Fruit fly (Drosophila melanogaster) whole organism, embryonic: ENCODE data around the gene mnd.

Experiments used
- Antp ChIP-seq: fragments of 200-800 bp; sonication (Bioruptor generic); optimal IDR thresholded peaks from 3 replicates; lab custom pipeline; 2016; ENCODE audit warnings: missing biosample characterization, missing genetic modification characterization
- CG11504 ChIP-seq: fragments of 200-800 bp; sonication (Bioruptor generic); optimal IDR thresholded peaks from 3 replicates; lab custom pipeline; 2019; ENCODE audit warnings: missing biosample characterization, mild to moderate bottlenecking, missing genetic modification characterization, moderate library complexity
- CG12942 ChIP-seq: fragments of 200-800 bp; sonication (Bioruptor generic); optimal IDR thresholded peaks from 3 replicates; lab custom pipeline; 2016; ENCODE audit warnings: missing biosample characterization, missing genetic modification characterization
- CG14965 ChIP-seq: fragments of 200-800 bp; sonication (Bioruptor generic); optimal IDR thresholded peaks from 2 replicates; lab custom pipeline; 2016; ENCODE audit warnings: missing biosample characterization, missing genetic modification characterization, borderline replicate concordance
- CG1529 ChIP-seq: fragments of 200-800 bp; sonication (Bioruptor generic); optimal IDR thresholded peaks from 3 replicates; lab custom pipeline; 2018; ENCODE audit warnings: missing biosample characterization, missing genetic modification characterization
- CG18599 ChIP-seq: fragments of 200-800 bp; sonication (Bioruptor generic); optimal IDR thresholded peaks from 3 replicates; lab custom pipeline; 2017; ENCODE audit warnings: missing biosample characterization, missing genetic modification characterization, mild to moderate bottlenecking, moderate library complexity, missing genetic modification reagents
- CG2120 ChIP-seq: fragments of 200-800 bp; sonication (Bioruptor generic); optimal IDR thresholded peaks from 3 replicates; lab custom pipeline; 2016; ENCODE audit warnings: missing biosample characterization, missing genetic modification characterization
- CG30020 ChIP-seq: fragments of 200-800 bp; optimal IDR thresholded peaks from 2 replicates; lab custom pipeline; 2019; ENCODE audit warnings: missing biosample characterization, mild to moderate bottlenecking, missing genetic modification characterization, moderate library complexity
- CG30403 ChIP-seq: fragments of 200-800 bp; sonication (Bioruptor generic); optimal IDR thresholded peaks from 3 replicates; lab custom pipeline; 2016; ENCODE audit warnings: missing biosample characterization, missing genetic modification characterization
- CG7271 ChIP-seq: fragments of 200-800 bp; sonication (Bioruptor generic); optimal IDR thresholded peaks from 2 replicates; lab custom pipeline; 2018; ENCODE audit warnings: missing biosample characterization, mild to moderate bottlenecking, missing genetic modification characterization, moderate library complexity
- CG7556 ChIP-seq: fragments of 200-800 bp; sonication (Bioruptor generic); optimal IDR thresholded peaks from 2 replicates; lab custom pipeline; 2017; ENCODE audit warnings: missing biosample characterization, mild to moderate bottlenecking, missing genetic modification characterization
- CG9437 ChIP-seq: fragments of 200-800 bp; sonication (Bioruptor generic); optimal IDR thresholded peaks from 2 replicates; lab custom pipeline; 2018; ENCODE audit warnings: missing biosample characterization, mild to moderate bottlenecking, missing genetic modification characterization
- CG9727 ChIP-seq: fragments of 200-800 bp; sonication (Bioruptor generic); optimal IDR thresholded peaks from 3 replicates; lab custom pipeline; 2017; ENCODE audit warnings: missing biosample characterization, mild to moderate bottlenecking, missing genetic modification characterization
- D19A ChIP-seq: fragments of 200-800 bp; optimal IDR thresholded peaks from 3 replicates; lab custom pipeline; 2019; ENCODE audit warnings: missing biosample characterization, mild to moderate bottlenecking, missing genetic modification characterization, moderate library complexity
- Eip74EF ChIP-seq, 2 experiments: fragments of 200-800 bp in 1 of 2; fragments of >200 bp in 1 of 2; sonication (Bioruptor generic) in 1 of 2; optimal IDR thresholded peaks; 2 replicates each; lab custom pipeline; 2017 to 2019; ENCODE audit warnings: missing biosample characterization in 2 of 2, missing genetic modification characterization in 2 of 2, mild to moderate bottlenecking in 1 of 2, moderate library complexity in 1 of 2
- Ets65A ChIP-seq: fragments of 200-800 bp; sonication (Bioruptor generic); peaks from one replicate; lab custom pipeline; 2016; ENCODE audit warnings: missing biosample characterization, missing genetic modification characterization
- Fer1 ChIP-seq: fragments of 200-800 bp; sonication (Bioruptor generic); optimal IDR thresholded peaks from 2 replicates; lab custom pipeline; 2017; ENCODE audit warnings: missing biosample characterization, mild to moderate bottlenecking, missing genetic modification characterization
- Gug ChIP-seq: fragments of 200-800 bp; sonication (Bioruptor generic); IDR thresholded peaks from 4 replicates; pipeline ENCODE4 v1.3.6; 2022; ENCODE audit warnings: missing biosample characterization, missing genetic modification characterization
- Hand ChIP-seq: fragments of 200-800 bp; sonication (Bioruptor generic); optimal IDR thresholded peaks from 2 replicates; lab custom pipeline; 2017; ENCODE audit warnings: mild to moderate bottlenecking, missing biosample characterization, missing genetic modification reagents, missing genetic modification characterization
- Hmr ChIP-seq: fragments of 200-800 bp; sonication (Bioruptor generic); optimal IDR thresholded peaks from 3 replicates; lab custom pipeline; 2017; ENCODE audit warnings: mild to moderate bottlenecking, missing biosample characterization, missing genetic modification reagents, missing genetic modification characterization
- Hr39 ChIP-seq: fragments of >200 bp; optimal IDR thresholded peaks from 2 replicates; lab custom pipeline; 2017
- Mad ChIP-seq: fragments of 200-800 bp; sonication (Bioruptor generic); optimal IDR thresholded peaks from 2 replicates; lab custom pipeline; 2016; ENCODE audit warnings: missing biosample characterization, missing genetic modification characterization
- Meics ChIP-seq: fragments of 200-800 bp; sonication (Bioruptor generic); optimal IDR thresholded peaks from 2 replicates; lab custom pipeline; 2017; ENCODE audit warnings: missing biosample characterization, mild to moderate bottlenecking, missing genetic modification characterization
- Trl ChIP-seq, 3 experiments: fragments of >200 bp in 2 of 3; fragments of 200-800 bp in 1 of 3; sonication (Bioruptor generic) in 1 of 3; optimal IDR thresholded peaks; 2 replicates in 1 of 3; 3 replicates in 2 of 3; lab custom pipeline; 2016 to 2017; ENCODE audit warnings: missing biosample characterization in 1 of 3, missing genetic modification characterization in 1 of 3
- ara ChIP-seq: fragments of 200-800 bp; sonication (Bioruptor generic); IDR thresholded peaks from 2 replicates; pipeline ENCODE4 v1.3.6; 2022; ENCODE audit warnings: missing biosample characterization, missing genetic modification characterization
- ato ChIP-seq: fragments of 200-800 bp; sonication (Bioruptor generic); IDR thresholded peaks from 2 replicates; pipeline ENCODE4 v1.3.6; 2022; ENCODE audit warnings: missing biosample characterization, missing genetic modification characterization; ENCODE audit not compliant: partially characterized antibody
- bab2 ChIP-seq: fragments of 200-800 bp; sonication (Bioruptor generic); optimal IDR thresholded peaks from 2 replicates; lab custom pipeline; 2016; ENCODE audit warnings: missing biosample characterization, missing genetic modification characterization
- btn ChIP-seq: fragments of 200-800 bp; sonication (Bioruptor generic); optimal IDR thresholded peaks from 2 replicates; lab custom pipeline; 2016; ENCODE audit warnings: missing biosample characterization, missing genetic modification characterization
- chn ChIP-seq: fragments of 200-800 bp; sonication (Bioruptor generic); optimal IDR thresholded peaks from 2 replicates; lab custom pipeline; 2016; ENCODE audit warnings: missing biosample characterization, missing genetic modification characterization
- cwo ChIP-seq: fragments of 200-800 bp; sonication (Bioruptor generic); optimal IDR thresholded peaks from 3 replicates; lab custom pipeline; 2017; ENCODE audit warnings: missing biosample characterization, missing genetic modification characterization, mild to moderate bottlenecking, moderate library complexity, missing genetic modification reagents
- da ChIP-seq: fragments of 200-800 bp; sonication (Bioruptor generic); optimal IDR thresholded peaks from 2 replicates; lab custom pipeline; 2016; ENCODE audit warnings: missing biosample characterization, missing genetic modification characterization
- gem ChIP-seq: fragments of 200-800 bp; sonication (Bioruptor generic); optimal IDR thresholded peaks from 2 replicates; lab custom pipeline; 2019; ENCODE audit warnings: missing biosample characterization, mild to moderate bottlenecking, missing genetic modification characterization, moderate library complexity
- ind ChIP-seq: fragments of 200-800 bp; sonication (Bioruptor generic); optimal IDR thresholded peaks from 3 replicates; lab custom pipeline; 2016; ENCODE audit warnings: missing biosample characterization, missing genetic modification characterization
- lab ChIP-seq: fragments of 200-800 bp; sonication (Bioruptor generic); optimal IDR thresholded peaks from 3 replicates; lab custom pipeline; 2017; ENCODE audit warnings: missing biosample characterization, missing genetic modification characterization, mild to moderate bottlenecking, moderate library complexity, missing genetic modification reagents
- lilli ChIP-seq: fragments of 200-800 bp; sonication (Bioruptor generic); optimal IDR thresholded peaks from 3 replicates; lab custom pipeline; 2016; ENCODE audit warnings: missing biosample characterization, missing genetic modification characterization
- mld ChIP-seq: fragments of 200-800 bp; sonication (Bioruptor generic); IDR thresholded peaks from 3 replicates; pipeline ENCODE4 v1.3.6; 2022; ENCODE audit warnings: missing biosample characterization, missing genetic modification characterization; ENCODE audit not compliant: partially characterized antibody
- pho ChIP-seq: fragments of 200-800 bp; sonication (Bioruptor generic); optimal IDR thresholded peaks from 2 replicates; lab custom pipeline; 2016; ENCODE audit warnings: missing biosample characterization, missing genetic modification characterization
- row ChIP-seq: fragments of 200-800 bp; sonication (Bioruptor generic); IDR thresholded peaks from 3 replicates; pipeline ENCODE4 v1.3.6; 2022; ENCODE audit warnings: missing biosample characterization, missing genetic modification characterization
- scrt ChIP-seq: fragments of 200-800 bp; sonication (Bioruptor generic); optimal IDR thresholded peaks from 2 replicates; lab custom pipeline; 2018; ENCODE audit warnings: missing biosample characterization, mild to moderate bottlenecking, missing genetic modification characterization, moderate library complexity
- sd ChIP-seq: fragments of 200-800 bp; sonication (Bioruptor generic); optimal IDR thresholded peaks from 3 replicates; lab custom pipeline; 2018; ENCODE audit warnings: missing biosample characterization, mild to moderate bottlenecking, missing genetic modification characterization, moderate library complexity
- sens ChIP-seq: fragments of 200-800 bp; sonication (Bioruptor generic); peaks from one replicate; lab custom pipeline; 2016; ENCODE audit warnings: missing biosample characterization, missing genetic modification characterization
- toy ChIP-seq: fragments of 200-800 bp; sonication (Bioruptor generic); IDR thresholded peaks from 2 replicates; pipeline ENCODE4 v1.3.6; 2022; ENCODE audit warnings: missing biosample characterization, missing genetic modification characterization
- vfl ChIP-seq: fragments of 200-800 bp; sonication (Bioruptor generic); optimal IDR thresholded peaks from 2 replicates; lab custom pipeline; 2016; ENCODE audit warnings: missing biosample characterization, missing genetic modification characterization

Gene mnd

dm6 chr3L:15034714-15035076, 49.8 kb downstream of the mnd start:
- TF ChIP-seq scrt (GFP tag; lab: Kevin White, UChicago) (peak; percentile 98), sd (tag; lab: Kevin White, UChicago) (no peak), mld (GFP tag; lab: Robert Waterston, UW) (no peak), lilli (GFP tag; lab: Kevin White, UChicago) (no peak), CG14965 (GFP tag; lab: Kevin White, UChicago) (no peak), Gug (GFP tag; lab: Robert Waterston, UW) (no peak), chn (GFP tag; lab: Kevin White, UChicago) (no peak), CG9437 (GFP tag; lab: Kevin White, UChicago) (no peak), toy (GFP tag; lab: Robert Waterston, UW) (no peak), Trl (optimal IDR thresholded peaks at IDR 0.05; lab: Kevin White, UChicago) (peak in 1 of 2 experiments; percentile 16), Trl (GFP tag; optimal IDR thresholded peaks at IDR 0.05; lab: Kevin White, UChicago) (no peak)
- TF ChIP-seq, all 482 proteins: peak for 2

- TF ChIP-seq Hmr (GFP tag; lab: Kevin White, UChicago), result peak; percentile 45
- TF ChIP-seq Hr39 (lab: Kevin White, UChicago), result no peak
- peak; percentile 31 for TF ChIP-seq gem
- no peak for TF ChIP-seq vfl
- TF ChIP-seq pho, result peak; percentile 7
- TF ChIP-seq Fer1, result peak; percentile 3
- TF ChIP-seq ind, result peak; percentile 9
- no peak for TF ChIP-seq da (GFP tag; lab: Kevin White, UChicago)
- no peak for TF ChIP-seq Hand
- TF ChIP-seq cwo (GFP tag; lab: Kevin White, UChicago), result peak; percentile 22
- TF ChIP-seq Antp (GFP tag; lab: Kevin White, UChicago), result no peak
- no peak for TF ChIP-seq CG1529 (GFP tag; lab: Kevin White, UChicago)
- TF ChIP-seq CG12942 (GFP tag; lab: Kevin White, UChicago), result no peak
- no peak for TF ChIP-seq CG7271 (tag; lab: Kevin White, UChicago)
- no peak for TF ChIP-seq ato (GFP tag; lab: Robert Waterston, UW)
- TF ChIP-seq ara (GFP tag; lab: Robert Waterston, UW), result no peak
- peak; percentile 45 for TF ChIP-seq sens (GFP tag; lab: Kevin White, UChicago)
- TF ChIP-seq CG7556 (GFP tag; lab: Kevin White, UChicago), result peak; percentile 40
- peak; percentile 41; the same call in 2 of the 3 replicates for TF ChIP-seq row (GFP tag; lab: Robert Waterston, UW)
- peak; percentile 7 for TF ChIP-seq CG9727
- peak; percentile 39 for TF ChIP-seq Meics
- no peak for TF ChIP-seq Eip74EF (GFP tag; optimal IDR thresholded peaks at IDR 0.05; lab: Kevin White, UChicago)
- peak; percentile 32 for TF ChIP-seq CG11504 (tag; lab: Kevin White, UChicago)
- TF ChIP-seq CG30020 (tag; lab: Kevin White, UChicago), result no peak
- TF ChIP-seq Mad (GFP tag; lab: Kevin White, UChicago), result no peak
- no peak for TF ChIP-seq bab2 (GFP tag; lab: Kevin White, UChicago)
- TF ChIP-seq btn (GFP tag; lab: Kevin White, UChicago), result no peak
- TF ChIP-seq Ets65A, result peak; percentile 47
- peak; percentile 16 for TF ChIP-seq CG30403
- TF ChIP-seq D19A, result peak; percentile 89
- TF ChIP-seq lab (GFP tag; lab: Kevin White, UChicago), result peak; percentile 5
- peak; percentile 41 for TF ChIP-seq CG2120 (GFP tag; lab: Kevin White, UChicago)
- TF ChIP-seq CG18599, result peak; percentile 25
Measured at dm6 chr3L:15035585-15035984, 50.7 kb downstream of the mnd start.
